Comparison of ENCODE assay signal across 3 fruit fly cellular contexts in genomic region chr3L:2795363-2795957, dm6.
TF ChIP-seq lines count a peak whose summit lies in the region.

No protein-coding gene starts in this region.

TF ChIP-seq in whole organism, embryonic, 481 proteins besides CTCF, POLR2A, EP300 and RAD21 (continued from another document and continues in another):
- TF ChIP-seq vvl (GFP tag; IDR thresholded peaks at IDR 0.05; lab: Robert Waterston, UW), result peak; percentile 27; the same call in 1 of the 2 replicates
- peak; percentile 17; the same call in 1 of the 4 replicates for TF ChIP-seq Gug (GFP tag; IDR thresholded peaks at IDR 0.05; lab: Robert Waterston, UW)
- no peak for TF ChIP-seq CG12391 (tag; optimal IDR thresholded peaks at IDR 0.05; lab: Kevin White, UChicago)
- peak; percentile 18 for TF ChIP-seq lilli (GFP tag; optimal IDR thresholded peaks at IDR 0.05; lab: Kevin White, UChicago)
- no peak for TF ChIP-seq vnd (GFP tag; IDR thresholded peaks at IDR 0.05; lab: Robert Waterston, UW; ENCODE audit: partially characterized antibody)
- TF ChIP-seq ttk (GFP tag; IDR thresholded peaks at IDR 0.05; lab: Robert Waterston, UW), result peak; percentile 45; the same call in 1 of the 2 replicates
- TF ChIP-seq CG10462 (GFP tag; optimal IDR thresholded peaks at IDR 0.05; lab: Kevin White, UChicago), result peak; percentile 3
- peak; percentile 62 for TF ChIP-seq stc (GFP tag; IDR thresholded peaks at IDR 0.05; lab: Robert Waterston, UW)
- no peak for TF ChIP-seq corto (GFP tag; optimal IDR thresholded peaks at IDR 0.05; lab: Kevin White, UChicago)
- no peak for TF ChIP-seq pfk (GFP tag; optimal IDR thresholded peaks at IDR 0.05; lab: Kevin White, UChicago)
- no peak for TF ChIP-seq CG18764 (GFP tag; optimal IDR thresholded peaks at IDR 0.05; lab: Kevin White, UChicago)
- no peak for TF ChIP-seq CG7372 (GFP tag; IDR thresholded peaks at IDR 0.05; lab: Robert Waterston, UW)
- TF ChIP-seq tgo (GFP tag; IDR thresholded peaks at IDR 0.05; lab: Robert Waterston, UW), result peak; percentile 35; the same call in 2 of the 3 replicates
- peak; percentile 22 for TF ChIP-seq lbe (GFP tag; optimal IDR thresholded peaks at IDR 0.05; lab: Kevin White, UChicago)
- peak; percentile 38; the same call in 1 of the 2 replicates for TF ChIP-seq Atf6 (GFP tag; IDR thresholded peaks at IDR 0.05; lab: Robert Waterston, UW)
- no peak for TF ChIP-seq CG15479 (GFP tag; optimal IDR thresholded peaks at IDR 0.05; lab: Kevin White, UChicago)
- peak in 1 of 2 experiments; percentile 3 for TF ChIP-seq chif (GFP tag; optimal IDR thresholded peaks at IDR 0.05; lab: Kevin White, UChicago)
- no peak for TF ChIP-seq Six4 (GFP tag; optimal IDR thresholded peaks at IDR 0.05; lab: Kevin White, UChicago)
- TF ChIP-seq pnt (GFP tag; optimal IDR thresholded peaks at IDR 0.05; lab: Kevin White, UChicago), result no peak
- TF ChIP-seq mam (GFP tag; optimal IDR thresholded peaks at IDR 0.05; lab: Kevin White, UChicago), result no peak
- no peak for TF ChIP-seq PHDP (tag; optimal IDR thresholded peaks at IDR 0.05; lab: Kevin White, UChicago)
- peak; percentile 3 for TF ChIP-seq Abd-B (GFP tag; optimal IDR thresholded peaks at IDR 0.05; lab: Kevin White, UChicago)
- no peak for TF ChIP-seq tap (tag; optimal IDR thresholded peaks at IDR 0.05; lab: Kevin White, UChicago)
- peak; percentile 19 for TF ChIP-seq CG17829 (tag; optimal IDR thresholded peaks at IDR 0.05; lab: Kevin White, UChicago)
- TF ChIP-seq ranshi (GFP tag; IDR thresholded peaks at IDR 0.05; lab: Robert Waterston, UW), result no peak
- peak; percentile 2 for TF ChIP-seq CG2120 (GFP tag; optimal IDR thresholded peaks at IDR 0.05; lab: Kevin White, UChicago)
- 0 out of 3 replicates have a peak, but pooled peaks have one; percentile 22 for TF ChIP-seq CG7357 (GFP tag; IDR thresholded peaks at IDR 0.05; lab: Robert Waterston, UW)
- TF ChIP-seq CG18262 (tag; optimal IDR thresholded peaks at IDR 0.05; lab: Kevin White, UChicago), result peak; percentile 54
- no peak for TF ChIP-seq z (GFP tag; IDR thresholded peaks at IDR 0.05; lab: Robert Waterston, UW)
- 0 out of 2 replicates have a peak, but pooled peaks have one; percentile 9 for TF ChIP-seq CG6689 (GFP tag; IDR thresholded peaks at IDR 0.05; lab: Robert Waterston, UW)
- TF ChIP-seq Awh (GFP tag; IDR thresholded peaks at IDR 0.05; lab: Robert Waterston, UW), result 0 out of 2 replicates have a peak, but pooled peaks have one; percentile 15
- TF ChIP-seq fd64A (GFP tag; optimal IDR thresholded peaks at IDR 0.05; lab: Kevin White, UChicago), result no peak
- no peak for TF ChIP-seq H15 (GFP tag; IDR thresholded peaks at IDR 0.05; lab: Robert Waterston, UW)
- TF ChIP-seq fd96Cb (tag; optimal IDR thresholded peaks at IDR 0.05; lab: Kevin White, UChicago), result no peak
- peak; percentile 13 for TF ChIP-seq Hsf (GFP tag; optimal IDR thresholded peaks at IDR 0.05; lab: Kevin White, UChicago)
- no peak for TF ChIP-seq Nf-YA (GFP tag; IDR thresholded peaks at IDR 0.05; lab: Robert Waterston, UW)
- TF ChIP-seq mld (GFP tag; IDR thresholded peaks at IDR 0.05; lab: Robert Waterston, UW; ENCODE audit: partially characterized antibody), result no peak
- TF ChIP-seq CG8944 (GFP tag; optimal IDR thresholded peaks at IDR 0.05; lab: Kevin White, UChicago), result no peak
- no peak for TF ChIP-seq prd (optimal IDR thresholded peaks at IDR 0.05; lab: Kevin White, UChicago)
- TF ChIP-seq prd (GFP tag; IDR thresholded peaks at IDR 0.05; lab: Robert Waterston, UW), result peak; percentile 35; the same call in 1 of the 3 replicates
- peak; percentile 55 for TF ChIP-seq Med (GFP tag; lab: Kevin White, UChicago)
- 0 out of 3 replicates have a peak, but pooled peaks have one; percentile 33 for TF ChIP-seq gce (GFP tag; IDR thresholded peaks at IDR 0.05; lab: Robert Waterston, UW)
- peak in 1 of 2 experiments; percentile 22 for TF ChIP-seq Pdp1 (GFP tag; optimal IDR thresholded peaks at IDR 0.05; lab: Kevin White, UChicago)

TF ChIP-seq in whole organism, prepupa, 60 proteins besides CTCF, POLR2A, EP300 and RAD21 (continued from another document):
- TF ChIP-seq Sox14 (GFP tag; optimal IDR thresholded peaks at IDR 0.05; lab: Kevin White, UChicago) (peak; percentile 43), Hr38 (GFP tag; optimal IDR thresholded peaks at IDR 0.05; lab: Kevin White, UChicago) (no peak), dac (GFP tag; optimal IDR thresholded peaks at IDR 0.05; lab: Kevin White, UChicago) (no peak), CG6854 (GFP tag; optimal IDR thresholded peaks at IDR 0.05; lab: Kevin White, UChicago) (peak; percentile 71), spab (GFP tag; optimal IDR thresholded peaks at IDR 0.05; lab: Kevin White, UChicago) (no peak), CG11762 (GFP tag; optimal IDR thresholded peaks at IDR 0.05; lab: Kevin White, UChicago; ENCODE audit: insufficient read depth) (no peak), salr (GFP tag; optimal IDR thresholded peaks at IDR 0.05; lab: Kevin White, UChicago) (no peak), ss (GFP tag; optimal IDR thresholded peaks at IDR 0.05; lab: Kevin White, UChicago) (no peak), eg (GFP tag; IDR thresholded peaks at IDR 0.05; lab: Robert Waterston, UW) (peak; percentile 55), acj6 (GFP tag; optimal IDR thresholded peaks at IDR 0.05; lab: Kevin White, UChicago) (peak; percentile 68), fd59A (GFP tag; optimal IDR thresholded peaks at IDR 0.05; lab: Kevin White, UChicago) (no peak), CG6276 (GFP tag; optimal IDR thresholded peaks at IDR 0.05; lab: Kevin White, UChicago) (no peak), esn (GFP tag; optimal IDR thresholded peaks at IDR 0.05; lab: Kevin White, UChicago) (peak; percentile 72), CG15336 (GFP tag; IDR thresholded peaks at IDR 0.05; lab: Robert Waterston, UW) (peak; percentile 89), CG11294 (GFP tag; IDR thresholded peaks at IDR 0.05; lab: Robert Waterston, UW) (peak; percentile 70), OdsH (GFP tag; optimal IDR thresholded peaks at IDR 0.05; lab: Kevin White, UChicago) (peak; percentile 69), CG6792 (GFP tag; optimal IDR thresholded peaks at IDR 0.05; lab: Kevin White, UChicago) (peak; percentile 38), CG1621 (tag; optimal IDR thresholded peaks at IDR 0.05; lab: Kevin White, UChicago) (no peak), Smox (GFP tag; optimal IDR thresholded peaks at IDR 0.05; lab: Kevin White, UChicago) (peak; percentile 69), topi (GFP tag; optimal IDR thresholded peaks at IDR 0.05; lab: Kevin White, UChicago) (peak; percentile 19), CG3919 (GFP tag; optimal IDR thresholded peaks at IDR 0.05; lab: Kevin White, UChicago) (peak; percentile 29), cyc (GFP tag; optimal IDR thresholded peaks at IDR 0.05; lab: Kevin White, UChicago) (no peak), CG7368 (GFP tag; optimal IDR thresholded peaks at IDR 0.05; lab: Kevin White, UChicago) (no peak), lz (GFP tag; optimal IDR thresholded peaks at IDR 0.05; lab: Kevin White, UChicago) (peak; percentile 51)

TF ChIP-seq in whole organism, wandering third instar larva, 38 proteins besides CTCF, POLR2A, EP300 and RAD21 (continued from another document):
- TF ChIP-seq Hnf4 (GFP tag; optimal IDR thresholded peaks at IDR 0.05; lab: Kevin White, UChicago) (no peak), psq (GFP tag; optimal IDR thresholded peaks at IDR 0.05; lab: Kevin White, UChicago) (peak; percentile 47), Hr78 (GFP tag; optimal IDR thresholded peaks at IDR 0.05; lab: Kevin White, UChicago) (no peak), rgr (GFP tag; optimal IDR thresholded peaks at IDR 0.05; lab: Kevin White, UChicago) (no peak), Hr83 (GFP tag; optimal IDR thresholded peaks at IDR 0.05; lab: Kevin White, UChicago; ENCODE audit: poor library complexity, severe bottlenecking) (no peak), Dfd (GFP tag; optimal IDR thresholded peaks at IDR 0.05; lab: Kevin White, UChicago) (no peak)
